Fruit fly (Drosophila melanogaster) whole organism, prepupa: ENCODE measurements around the gene Spec2.
A peak's percentile ranks its signal among the peaks of the same experiment; 100 is the strongest.

Experiments
- Blimp-1 ChIP-seq: fragments of 200-800 bp; sonication (Bioruptor generic); optimal IDR thresholded peaks from 3 replicates; lab custom pipeline; 2017; ENCODE audit warnings: missing biosample characterization, missing genetic modification characterization, mild to moderate bottlenecking, moderate library complexity, missing genetic modification reagents
- CG10631 ChIP-seq: fragments of 200-800 bp; sonication (Bioruptor generic); optimal IDR thresholded peaks from 2 replicates; lab custom pipeline; 2016; ENCODE audit warnings: missing biosample characterization, missing genetic modification characterization
- CG10669 ChIP-seq: fragments of 200-800 bp; sonication (Bioruptor generic); optimal IDR thresholded peaks from 3 replicates; lab custom pipeline; 2018; ENCODE audit warnings: missing biosample characterization, mild to moderate bottlenecking, missing genetic modification characterization, moderate library complexity
- CG11294 ChIP-seq: fragments of 200-800 bp; sonication (Bioruptor generic); IDR thresholded peaks from 2 replicates; pipeline ENCODE4 v1.3.6; 2022; ENCODE audit warnings: missing biosample characterization, missing genetic modification characterization
- CG11762 ChIP-seq: fragments of 200-800 bp; sonication (Bioruptor generic); optimal IDR thresholded peaks from 3 replicates; lab custom pipeline; 2016; ENCODE audit warnings: missing biosample characterization, missing genetic modification characterization; ENCODE audit not compliant: insufficient read depth
- CG15336 ChIP-seq: fragments of 200-800 bp; sonication (Bioruptor generic); IDR thresholded peaks from 2 replicates; pipeline ENCODE4 v1.3.6; 2022; ENCODE audit warnings: missing biosample characterization, missing genetic modification characterization
- CG1621 ChIP-seq: fragments of 200-800 bp; sonication (Bioruptor generic); optimal IDR thresholded peaks from 3 replicates; lab custom pipeline; 2018; ENCODE audit warnings: missing biosample characterization, mild to moderate bottlenecking, missing genetic modification characterization
- CG16779 ChIP-seq: fragments of 200-800 bp; sonication (Bioruptor generic); optimal IDR thresholded peaks from 3 replicates; lab custom pipeline; 2017; ENCODE audit warnings: missing biosample characterization, mild to moderate bottlenecking, missing genetic modification characterization
- CG3032 ChIP-seq: fragments of 200-800 bp; optimal IDR thresholded peaks from 2 replicates; lab custom pipeline; 2019; ENCODE audit warnings: missing biosample characterization, mild to moderate bottlenecking, missing genetic modification characterization, moderate library complexity
- CG31627 ChIP-seq: fragments of 200-800 bp; sonication (Bioruptor generic); optimal IDR thresholded peaks from 3 replicates; lab custom pipeline; 2016; ENCODE audit warnings: missing biosample characterization, missing genetic modification characterization
- CG32006 ChIP-seq: fragments of 200-800 bp; sonication (Bioruptor generic); optimal IDR thresholded peaks from 3 replicates; lab custom pipeline; 2017; ENCODE audit warnings: missing biosample characterization, mild to moderate bottlenecking, missing genetic modification characterization
- CG34406 ChIP-seq: fragments of 200-800 bp; sonication (Bioruptor generic); optimal IDR thresholded peaks from 3 replicates; lab custom pipeline; 2016; ENCODE audit warnings: missing biosample characterization, missing genetic modification characterization
- CG4318 ChIP-seq: fragments of 200-800 bp; sonication (Bioruptor generic); optimal IDR thresholded peaks from 3 replicates; lab custom pipeline; 2017; ENCODE audit warnings: missing biosample characterization, mild to moderate bottlenecking, missing genetic modification characterization
- CG6276 ChIP-seq: fragments of 200-800 bp; sonication (Bioruptor generic); optimal IDR thresholded peaks from 2 replicates; lab custom pipeline; 2017; ENCODE audit warnings: missing biosample characterization, mild to moderate bottlenecking, missing genetic modification characterization
- CG6792 ChIP-seq: fragments of 200-800 bp; sonication (Bioruptor generic); optimal IDR thresholded peaks from 3 replicates; lab custom pipeline; 2016; ENCODE audit warnings: missing biosample characterization, missing genetic modification characterization
- CG6808 ChIP-seq: fragments of 200-800 bp; sonication (Bioruptor generic); optimal IDR thresholded peaks from 3 replicates; lab custom pipeline; 2017; ENCODE audit warnings: missing biosample characterization, missing genetic modification characterization, mild to moderate bottlenecking, moderate library complexity, missing genetic modification reagents
- CG6854 ChIP-seq: fragments of 200-800 bp; sonication (Bioruptor generic); optimal IDR thresholded peaks from 2 replicates; lab custom pipeline; 2017; ENCODE audit warnings: missing biosample characterization, mild to moderate bottlenecking, missing genetic modification characterization
- CG7368 ChIP-seq: fragments of 200-800 bp; sonication (Bioruptor generic); optimal IDR thresholded peaks from 3 replicates; lab custom pipeline; 2016; ENCODE audit warnings: missing biosample characterization, missing genetic modification characterization
- CG8119 ChIP-seq: fragments of 200-800 bp; sonication (Bioruptor generic); IDR thresholded peaks from 3 replicates; pipeline ENCODE4 v1.3.6; 2022; ENCODE audit warnings: missing biosample characterization, missing genetic modification characterization
- CG8632 ChIP-seq: fragments of 200-800 bp; sonication (Bioruptor generic); optimal IDR thresholded peaks from 3 replicates; lab custom pipeline; 2016; ENCODE audit warnings: missing biosample characterization, missing genetic modification characterization
- Eip78C ChIP-seq: fragments of 200-800 bp; sonication (Bioruptor generic); peaks from one replicate; lab custom pipeline; 2016; ENCODE audit warnings: missing biosample characterization, missing genetic modification characterization
- Eip93F ChIP-seq: fragments of 200-800 bp; sonication (Bioruptor generic); optimal IDR thresholded peaks from 2 replicates; lab custom pipeline; 2016; ENCODE audit warnings: missing biosample characterization, mild to moderate bottlenecking, missing genetic modification characterization
- Ets21C ChIP-seq: fragments of 200-800 bp; sonication (Bioruptor generic); optimal IDR thresholded peaks from 3 replicates; lab custom pipeline; 2016; ENCODE audit warnings: missing biosample characterization, missing genetic modification characterization
- Ets96B ChIP-seq: fragments of 200-800 bp; optimal IDR thresholded peaks from 2 replicates; lab custom pipeline; 2019; ENCODE audit warnings: missing biosample characterization, mild to moderate bottlenecking, missing genetic modification characterization, moderate library complexity
- Gug ChIP-seq: fragments of 200-800 bp; sonication (Bioruptor generic); IDR thresholded peaks from 2 replicates; pipeline ENCODE4 v1.3.6; 2022; ENCODE audit warnings: missing biosample characterization, missing genetic modification characterization
- Hr38 ChIP-seq: sonication (Bioruptor generic); optimal IDR thresholded peaks from 2 replicates; lab custom pipeline; 2016; ENCODE audit warnings: missing biosample characterization, missing genetic modification characterization
- Hr39 ChIP-seq: fragments of 200-800 bp; sonication (Bioruptor generic); optimal IDR thresholded peaks from 2 replicates; lab custom pipeline; 2016; ENCODE audit warnings: missing biosample characterization, missing genetic modification characterization
- Hr4 ChIP-seq: fragments of 200-800 bp; sonication (Bioruptor generic); optimal IDR thresholded peaks from 3 replicates; lab custom pipeline; 2016; ENCODE audit warnings: missing biosample characterization, missing genetic modification characterization
- Met ChIP-seq: fragments of 200-800 bp; sonication (Bioruptor generic); optimal IDR thresholded peaks from 3 replicates; lab custom pipeline; 2016; ENCODE audit warnings: missing biosample characterization, missing genetic modification characterization
- Sox102F ChIP-seq: fragments of 200-800 bp; sonication (Bioruptor generic); optimal IDR thresholded peaks from 2 replicates; lab custom pipeline; 2016; ENCODE audit warnings: missing biosample characterization, mild to moderate bottlenecking, missing genetic modification characterization
- Sox14 ChIP-seq: fragments of 200-800 bp; sonication (Bioruptor generic); optimal IDR thresholded peaks from 3 replicates; lab custom pipeline; 2016; ENCODE audit warnings: missing biosample characterization, missing genetic modification characterization
- Sox15 ChIP-seq: fragments of 200-800 bp; sonication (Bioruptor generic); optimal IDR thresholded peaks from 3 replicates; lab custom pipeline; 2016; ENCODE audit warnings: missing biosample characterization, missing genetic modification characterization
- achi ChIP-seq: fragments of 200-800 bp; sonication (Bioruptor generic); optimal IDR thresholded peaks from 3 replicates; lab custom pipeline; 2016; ENCODE audit warnings: missing biosample characterization, missing genetic modification characterization
- acj6 ChIP-seq: fragments of 200-800 bp; sonication (Bioruptor generic); optimal IDR thresholded peaks from 3 replicates; lab custom pipeline; 2016; ENCODE audit warnings: missing biosample characterization, missing genetic modification characterization
- cyc ChIP-seq: fragments of 200-800 bp; sonication (Bioruptor generic); optimal IDR thresholded peaks from 3 replicates; lab custom pipeline; 2016; ENCODE audit warnings: missing biosample characterization, missing genetic modification characterization
- dac ChIP-seq: fragments of 200-800 bp; sonication (Bioruptor generic); optimal IDR thresholded peaks from 2 replicates; lab custom pipeline; 2017; ENCODE audit warnings: missing biosample characterization, mild to moderate bottlenecking, missing genetic modification characterization
- dsx ChIP-seq: fragments of 200-800 bp; optimal IDR thresholded peaks from 3 replicates; lab custom pipeline; 2019; ENCODE audit warnings: missing biosample characterization, mild to moderate bottlenecking, missing genetic modification characterization, moderate library complexity; ENCODE audit not compliant: poor library complexity, severe bottlenecking
- esn ChIP-seq: fragments of 200-800 bp; sonication (Bioruptor generic); optimal IDR thresholded peaks from 2 replicates; lab custom pipeline; 2016; ENCODE audit warnings: missing biosample characterization, mild to moderate bottlenecking, missing genetic modification characterization, moderate library complexity
- fd59A ChIP-seq: fragments of 200-800 bp; sonication (Bioruptor generic); optimal IDR thresholded peaks from 2 replicates; lab custom pipeline; 2017; ENCODE audit warnings: missing biosample characterization, mild to moderate bottlenecking, missing genetic modification characterization, missing genetic modification reagents
- fd85E ChIP-seq: fragments of 200-800 bp; sonication (Bioruptor generic); optimal IDR thresholded peaks from 3 replicates; lab custom pipeline; 2016; ENCODE audit warnings: missing biosample characterization, missing genetic modification characterization
- fkh ChIP-seq: fragments of 200-800 bp; sonication (Bioruptor generic); optimal IDR thresholded peaks from 3 replicates; lab custom pipeline; 2017; ENCODE audit warnings: missing biosample characterization, mild to moderate bottlenecking, missing genetic modification characterization, moderate library complexity
- lz ChIP-seq: fragments of 200-800 bp; sonication (Bioruptor generic); optimal IDR thresholded peaks from 3 replicates; lab custom pipeline; 2016; ENCODE audit warnings: missing biosample characterization, missing genetic modification characterization
- net ChIP-seq: fragments of 200-800 bp; sonication (Bioruptor generic); optimal IDR thresholded peaks from 3 replicates; lab custom pipeline; 2016; ENCODE audit warnings: missing biosample characterization, missing genetic modification characterization
- pdm3 ChIP-seq: fragments of 200-800 bp; sonication (Bioruptor generic); optimal IDR thresholded peaks from 3 replicates; lab custom pipeline; 2016; ENCODE audit warnings: missing biosample characterization, missing genetic modification characterization
- salr ChIP-seq, 2 experiments: fragments of 200-800 bp; sonication (Bioruptor generic); optimal IDR thresholded peaks; 3 replicates each; lab custom pipeline; 2016 to 2018; ENCODE audit warnings: missing biosample characterization in 2 of 2, missing genetic modification characterization in 2 of 2, mild to moderate bottlenecking in 1 of 2
- ss ChIP-seq, 2 experiments: fragments of 200-800 bp; sonication (Bioruptor generic); optimal IDR thresholded peaks; 2 replicates in 1 of 2; 3 replicates in 1 of 2; lab custom pipeline; 2017 to 2018; ENCODE audit warnings: mild to moderate bottlenecking in 2 of 2, missing biosample characterization in 2 of 2, missing genetic modification characterization in 2 of 2, moderate library complexity in 1 of 2
- topi ChIP-seq: fragments of 200-800 bp; sonication (Bioruptor generic); optimal IDR thresholded peaks from 3 replicates; lab custom pipeline; 2016; ENCODE audit warnings: missing biosample characterization, missing genetic modification characterization
- vri ChIP-seq: fragments of 200-800 bp; sonication (Bioruptor generic); optimal IDR thresholded peaks from 3 replicates; lab custom pipeline; 2016; ENCODE audit warnings: missing biosample characterization, mild to moderate bottlenecking, missing genetic modification characterization

Spec2 gene

DNA sequence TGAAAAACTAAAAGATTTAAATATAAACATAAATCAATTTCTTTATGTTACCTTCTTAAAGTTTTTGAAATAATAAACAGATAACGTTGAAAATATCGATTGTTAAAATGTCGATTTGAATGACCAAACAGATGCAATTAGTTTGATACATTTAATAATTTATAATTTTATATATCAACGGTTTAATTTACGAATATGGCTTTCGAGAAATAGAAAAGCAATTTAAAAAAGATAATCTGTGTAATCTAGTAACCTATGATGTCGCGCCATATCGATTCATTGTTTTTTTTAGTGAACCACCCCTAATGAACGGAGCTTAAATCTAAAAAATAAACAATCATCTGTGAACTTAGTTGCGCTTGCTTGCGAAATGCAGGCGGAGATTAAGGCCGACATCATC lies 35.4 kb downstream of the Spec2 start, which contains the start of gene PolZ2:
Gene PolZ2, plus strand, starts transcription at position 301 of the 400 bp plus-strand sequence.
- TF ChIP-seq Sox15 (GFP tag; lab: Kevin White, UChicago): no peak
- no peak for TF ChIP-seq esn (GFP tag; lab: Kevin White, UChicago)
- TF ChIP-seq CG15336 (GFP tag; lab: Robert Waterston, UW): no peak
- TF ChIP-seq fd85E (GFP tag; lab: Kevin White, UChicago): no peak
- no peak for TF ChIP-seq Eip93F (GFP tag; lab: Kevin White, UChicago)
- no peak for TF ChIP-seq CG34406

DNA sequence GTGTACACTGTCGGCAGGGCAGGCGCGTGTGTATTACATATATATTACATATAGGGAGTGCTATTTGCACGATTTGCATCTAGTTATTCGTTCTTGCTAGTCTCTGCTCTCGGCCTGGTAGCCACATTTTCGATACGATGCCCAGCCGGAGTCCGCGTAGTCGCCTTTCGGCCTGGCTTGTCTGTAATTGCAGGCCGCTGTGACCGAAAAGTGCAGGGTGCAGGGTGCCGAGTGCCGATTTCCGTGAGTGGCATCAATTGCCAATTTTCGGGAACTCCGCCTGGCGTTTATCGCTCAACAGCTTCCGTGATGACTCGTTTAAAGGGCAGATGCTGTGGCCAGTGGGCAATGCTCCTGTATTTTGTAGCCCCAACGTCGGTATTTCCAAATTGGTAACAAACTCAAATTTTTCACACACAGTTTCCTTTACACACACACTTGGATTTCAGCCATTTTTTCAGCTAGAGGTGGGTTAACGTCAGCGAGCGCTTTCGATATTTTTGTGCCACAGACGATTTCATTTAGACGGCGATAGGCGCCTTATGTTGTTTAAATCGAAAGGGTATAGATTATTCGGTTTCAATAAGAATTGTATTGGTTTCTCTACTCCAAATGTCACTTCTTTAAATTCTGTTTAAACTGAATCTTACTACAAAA lies 35.9 kb downstream of the Spec2 start, which contains the start of gene CG2926:
Gene CG2926, minus strand, starts transcription at position 518 of the 657 bp plus-strand sequence.
- TF ChIP-seq esn (GFP tag; lab: Kevin White, UChicago) (peak; percentile 43), Sox102F (GFP tag; lab: Kevin White, UChicago) (no peak), Hr38 (GFP tag; lab: Kevin White, UChicago) (no peak), Hr39 (no peak), dsx (GFP tag; lab: Kevin White, UChicago) (no peak), salr (GFP tag; optimal IDR thresholded peaks at IDR 0.05; lab: Kevin White, UChicago) (no peak), fd85E (GFP tag; lab: Kevin White, UChicago) (no peak), Sox15 (GFP tag; lab: Kevin White, UChicago) (no peak), Gug (no peak), Eip78C (no peak), achi (GFP tag; lab: Kevin White, UChicago) (no peak), CG6792 (no peak), CG10669 (GFP tag; lab: Kevin White, UChicago) (no peak), CG6808 (GFP tag; lab: Kevin White, UChicago) (no peak), acj6 (no peak), CG15336 (GFP tag; lab: Robert Waterston, UW) (peak; percentile 28; the same call in 1 of the 2 replicates), fd59A (no peak), CG8119 (no peak), CG6854 (GFP tag; lab: Kevin White, UChicago) (peak; percentile 45), ss (GFP tag; optimal IDR thresholded peaks at IDR 0.05; lab: Kevin White, UChicago) (no peak), CG34406 (no peak), topi (GFP tag; lab: Kevin White, UChicago) (no peak), lz (GFP tag; lab: Kevin White, UChicago) (peak; percentile 40), CG11762 (GFP tag; lab: Kevin White, UChicago) (no peak), Hr4 (GFP tag; lab: Kevin White, UChicago) (no peak), CG10631 (GFP tag; lab: Kevin White, UChicago) (no peak), CG4318 (GFP tag; lab: Kevin White, UChicago) (no peak), CG8632 (GFP tag; lab: Kevin White, UChicago) (no peak), cyc (GFP tag; lab: Kevin White, UChicago) (peak; percentile 31), Ets21C (GFP tag; lab: Kevin White, UChicago) (no peak), CG7368 (GFP tag; lab: Kevin White, UChicago) (no peak), CG6276 (GFP tag; lab: Kevin White, UChicago) (no peak), CG1621 (tag; lab: Kevin White, UChicago) (no peak), dac (no peak), Sox14 (GFP tag; lab: Kevin White, UChicago) (no peak), Met (GFP tag; lab: Kevin White, UChicago) (no peak), Ets96B (tag; lab: Kevin White, UChicago) (no peak), CG3032 (tag; lab: Kevin White, UChicago) (no peak), net (no peak), CG11294 (GFP tag; lab: Robert Waterston, UW) (no peak), pdm3 (GFP tag; lab: Kevin White, UChicago) (no peak), CG31627 (GFP tag; lab: Kevin White, UChicago) (peak; percentile 18), Blimp-1 (no peak), CG32006 (GFP tag; lab: Kevin White, UChicago) (no peak), vri (GFP tag; lab: Kevin White, UChicago) (no peak), CG16779 (no peak), fkh (no peak)
